Worm (Caenorhabditis elegans) whole organism, late embryonic: ENCODE data around the gene nhr-27.
A peak's percentile ranks its signal among the peaks of the same experiment; 100 is the strongest.

ENCODE experiments used
- C38D4.7 ChIP-seq: fragments of 200-800 bp; sonication (Bioruptor generic); optimal IDR thresholded peaks from 2 replicates; lab custom pipeline; 2018; ENCODE audit warnings: mild to moderate bottlenecking, missing genetic modification characterization, moderate library complexity, missing compliant biosample characterization
- F13H6.1 ChIP-seq: sonication (generic microtip); optimal IDR thresholded peaks from 2 replicates; lab custom pipeline; 2016; ENCODE audit warnings: missing genetic modification characterization, missing compliant biosample characterization
- K02D7.2 ChIP-seq: sonication (generic microtip); optimal IDR thresholded peaks from 2 replicates; lab custom pipeline; 2017; ENCODE audit warnings: mild to moderate bottlenecking, missing genetic modification characterization, missing compliant biosample characterization
- K09A11.1 ChIP-seq: sonication (generic microtip); optimal IDR thresholded peaks from 2 replicates; lab custom pipeline; 2017; ENCODE audit warnings: antibody characterized with exemption, mild to moderate bottlenecking, missing genetic modification characterization, missing compliant biosample characterization; ENCODE audit not compliant: insufficient read depth
- T23F11.4 ChIP-seq: fragments of 200-800 bp; sonication (Bioruptor generic); optimal IDR thresholded peaks from 2 replicates; lab custom pipeline; 2018; ENCODE audit warnings: mild to moderate bottlenecking, missing genetic modification characterization, missing compliant biosample characterization
- Y22D7AL.16 ChIP-seq: sonication (generic microtip); optimal IDR thresholded peaks from 2 replicates; lab custom pipeline; 2016; ENCODE audit warnings: missing genetic modification characterization, missing compliant biosample characterization
- ama-1 ChIP-seq: fragments of 150-350 bp; optimal IDR thresholded peaks from 2 replicates; lab custom pipeline; 2014
- ceh-18 ChIP-seq: sonication (generic microtip); optimal IDR thresholded peaks from 2 replicates; lab custom pipeline; 2016; ENCODE audit warnings: missing genetic modification characterization, missing compliant biosample characterization
- ceh-19 ChIP-seq: fragments of 200-800 bp; sonication (Bioruptor generic); optimal IDR thresholded peaks from 2 replicates; lab custom pipeline; 2018; ENCODE audit warnings: mild to moderate bottlenecking, missing genetic modification characterization, missing compliant biosample characterization
- ceh-22 ChIP-seq: sonication (generic microtip); optimal IDR thresholded peaks from 2 replicates; lab custom pipeline; 2017; ENCODE audit warnings: missing biosample characterization, missing genetic modification characterization
- ceh-31 ChIP-seq: sonication (generic microtip); optimal IDR thresholded peaks from 2 replicates; lab custom pipeline; 2016; ENCODE audit warnings: missing genetic modification characterization, missing compliant biosample characterization
- ceh-34 ChIP-seq: sonication (generic microtip); optimal IDR thresholded peaks from 2 replicates; lab custom pipeline; 2016; ENCODE audit warnings: mild to moderate bottlenecking, missing genetic modification characterization, missing compliant biosample characterization
- ceh-45 ChIP-seq: fragments of 200-800 bp; sonication (Bioruptor generic); IDR thresholded peaks from 2 replicates; pipeline ENCODE4 v1.3.6; 2022; ENCODE audit warnings: missing genetic modification reagents, missing genetic modification characterization, missing compliant biosample characterization
- ceh-48 ChIP-seq: sonication (generic microtip); optimal IDR thresholded peaks from 2 replicates; lab custom pipeline; 2016; ENCODE audit warnings: missing genetic modification characterization, inconsistent platforms, missing compliant biosample characterization
- ceh-9 ChIP-seq: sonication (generic microtip); optimal IDR thresholded peaks from 2 replicates; lab custom pipeline; 2016; ENCODE audit warnings: mild to moderate bottlenecking, missing genetic modification characterization, inconsistent platforms, missing compliant biosample characterization
- che-1 ChIP-seq: sonication (generic microtip); optimal IDR thresholded peaks from 2 replicates; lab custom pipeline; 2016; ENCODE audit warnings: mild to moderate bottlenecking, missing genetic modification characterization, missing compliant biosample characterization
- dmd-4 ChIP-seq: sonication (generic microtip); optimal IDR thresholded peaks from 2 replicates; lab custom pipeline; 2016; ENCODE audit warnings: borderline replicate concordance, missing genetic modification characterization, missing compliant biosample characterization
- dve-1 ChIP-seq: sonication (generic microtip); optimal IDR thresholded peaks from 2 replicates; lab custom pipeline; 2017; ENCODE audit warnings: antibody characterized with exemption, mild to moderate bottlenecking, missing genetic modification characterization, missing compliant biosample characterization
- elt-2 ChIP-seq: sonication (generic microtip); optimal IDR thresholded peaks from 2 replicates; lab custom pipeline; 2016; ENCODE audit warnings: missing genetic modification reagents, missing genetic modification characterization, missing compliant biosample characterization
- ets-4 ChIP-seq: sonication (generic microtip); optimal IDR thresholded peaks from 2 replicates; lab custom pipeline; 2016; ENCODE audit warnings: missing genetic modification characterization, missing compliant biosample characterization
- fax-1 ChIP-seq: sonication (generic microtip); optimal IDR thresholded peaks from 2 replicates; lab custom pipeline; 2016; ENCODE audit warnings: missing genotype, missing genetic modification characterization, missing compliant biosample characterization
- hlh-13 ChIP-seq: fragments of 200-800 bp; sonication (Bioruptor generic); optimal IDR thresholded peaks from 2 replicates; lab custom pipeline; 2018; ENCODE audit warnings: mild to moderate bottlenecking, missing genetic modification characterization, missing compliant biosample characterization
- hlh-15 ChIP-seq: sonication (generic microtip); optimal IDR thresholded peaks from 2 replicates; lab custom pipeline; 2016; ENCODE audit warnings: missing genetic modification characterization, missing compliant biosample characterization
- hlh-8 ChIP-seq: sonication (generic microtip); optimal IDR thresholded peaks from 2 replicates; lab custom pipeline; 2016; ENCODE audit warnings: missing genotype, missing genetic modification characterization, missing compliant biosample characterization
- lin-11 ChIP-seq: fragments of 200-800 bp; sonication (Bioruptor generic); optimal IDR thresholded peaks from 2 replicates; lab custom pipeline; 2018; ENCODE audit warnings: mild to moderate bottlenecking, missing genetic modification characterization, missing compliant biosample characterization
- madf-2 ChIP-seq: sonication (generic microtip); optimal IDR thresholded peaks from 2 replicates; lab custom pipeline; 2017; ENCODE audit warnings: missing genetic modification characterization, missing compliant biosample characterization
- mec-3 ChIP-seq: sonication (generic microtip); optimal IDR thresholded peaks from 2 replicates; lab custom pipeline; 2016; ENCODE audit warnings: borderline replicate concordance, missing genetic modification characterization, missing compliant biosample characterization
- nfya-1 ChIP-seq: sonication (generic microtip); optimal IDR thresholded peaks from 2 replicates; lab custom pipeline; 2017; ENCODE audit warnings: missing genetic modification characterization, mild to moderate bottlenecking, missing compliant biosample characterization, antibody characterized with exemption, moderate library complexity
- odd-2 ChIP-seq: sonication (generic microtip); optimal IDR thresholded peaks from 2 replicates; lab custom pipeline; 2017; ENCODE audit warnings: antibody characterized with exemption, mild to moderate bottlenecking, missing genetic modification characterization, missing compliant biosample characterization
- pat-9 ChIP-seq: fragments of 200-800 bp; sonication (Bioruptor generic); optimal IDR thresholded peaks from 2 replicates; lab custom pipeline; 2018; ENCODE audit warnings: mild to moderate bottlenecking, missing genetic modification characterization, moderate library complexity, missing compliant biosample characterization
- pha-2 ChIP-seq: sonication (generic microtip); optimal IDR thresholded peaks from 2 replicates; lab custom pipeline; 2017; ENCODE audit warnings: mild to moderate bottlenecking, missing genetic modification characterization, missing compliant biosample characterization
- pqm-1 ChIP-seq: sonication (generic microtip); optimal IDR thresholded peaks from 2 replicates; lab custom pipeline; 2016; ENCODE audit warnings: missing genetic modification characterization, missing compliant biosample characterization
- pros-1 ChIP-seq: fragments of 150-350 bp; optimal IDR thresholded peaks from 2 replicates; lab custom pipeline; 2014; ENCODE audit warnings: missing biosample characterization, missing genetic modification reagents, missing genetic modification characterization
- rnt-1 ChIP-seq: sonication (generic microtip); optimal IDR thresholded peaks from 2 replicates; lab custom pipeline; 2016; ENCODE audit warnings: missing genetic modification characterization, missing compliant biosample characterization
- sdc-2 ChIP-seq: sonication (generic microtip); optimal IDR thresholded peaks from 2 replicates; lab custom pipeline; 2016; ENCODE audit warnings: missing genotype, missing genetic modification characterization, missing compliant biosample characterization
- tbx-2 ChIP-seq: sonication (generic microtip); optimal IDR thresholded peaks from 2 replicates; lab custom pipeline; 2016; ENCODE audit warnings: missing genetic modification characterization, missing compliant biosample characterization
- unc-3 ChIP-seq, 2 experiments: fragments of 200-800 bp in 1 of 2; sonication (Bioruptor generic) in 1 of 2; sonication (generic microtip) in 1 of 2; conservative IDR thresholded peaks in 1 of 2; optimal IDR thresholded peaks in 1 of 2; 2 replicates each; pipeline versions ENCODE4 v1.3.6 to Lab custom; 2016 to 2022; ENCODE audit warnings: missing compliant biosample characterization in 2 of 2, missing genetic modification characterization in 2 of 2, missing genetic modification reagents in 1 of 2

Gene nhr-27

DNA sequence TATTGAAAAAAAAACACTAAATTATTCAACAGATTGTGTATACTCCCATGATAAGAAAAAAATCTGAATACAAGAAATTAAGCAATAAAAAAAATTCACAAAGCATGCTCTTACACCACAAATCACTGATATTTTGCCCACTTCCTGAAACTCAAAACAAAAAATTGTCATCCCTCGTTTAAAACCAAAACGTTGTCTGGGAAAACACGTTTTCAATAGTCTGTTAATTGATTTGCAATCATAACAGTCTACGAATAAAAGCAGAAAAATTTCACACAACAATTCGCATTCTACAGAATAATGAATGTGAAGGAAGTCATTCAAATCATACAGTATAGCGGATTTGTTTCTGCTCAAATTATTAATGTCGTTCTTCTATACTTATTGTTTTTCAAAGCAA lies 20.5 kb downstream of the nhr-27 start, which contains the start of gene str-124:
str-124 (plus strand) TSS at position 301 of the 400 bp plus-strand sequence.
- TF ChIP-seq tbx-2 (tag; lab: Kevin White, UChicago): no peak
- TF ChIP-seq ceh-19 (GFP tag; lab: Kevin White, UChicago): no peak
- TF ChIP-seq F13H6.1 (tag; lab: Kevin White, UChicago): no peak
- TF ChIP-seq odd-2 (tag; lab: Kevin White, UChicago): no peak
- TF ChIP-seq Y22D7AL.16 (tag; lab: Kevin White, UChicago): no peak
- no peak for TF ChIP-seq ceh-9
- no peak for TF ChIP-seq pros-1 (tag; lab: Kevin White, UChicago)

DNA sequence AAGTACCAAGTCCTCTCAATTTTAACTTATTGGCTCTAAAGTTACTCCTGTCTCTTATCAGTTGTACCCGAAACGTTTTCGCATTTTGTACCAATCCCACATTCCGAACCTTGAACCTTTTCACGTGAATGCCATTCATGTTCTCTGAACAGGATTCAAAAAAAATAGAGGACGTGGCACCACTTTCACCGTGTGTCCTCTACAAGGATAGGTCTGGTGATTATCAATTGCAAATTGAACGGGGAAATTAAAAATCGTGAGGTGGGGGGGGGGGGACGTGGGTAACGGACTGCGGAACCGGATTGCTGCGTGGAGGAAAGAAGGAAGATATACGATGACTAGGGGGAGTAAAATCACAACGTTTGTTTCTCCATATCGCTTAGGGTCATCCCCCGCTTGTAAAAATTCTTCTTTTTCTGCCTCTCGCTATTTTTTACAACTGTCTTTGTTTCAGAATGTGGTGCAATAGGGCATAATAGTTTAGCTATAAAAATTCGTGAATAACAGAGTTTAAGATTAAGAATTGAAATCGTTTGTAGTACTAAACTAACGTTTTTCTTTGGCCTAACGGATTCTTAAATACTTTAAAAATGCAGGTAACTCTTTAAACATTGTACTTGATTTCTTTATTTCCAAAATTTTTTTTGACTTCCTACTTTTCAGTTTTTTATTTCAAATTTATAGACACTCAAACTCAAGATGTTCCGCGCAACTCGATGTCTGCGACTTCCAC lies 26.2 kb downstream of the nhr-27 start, which contains the start of gene alh-13:
alh-13 (plus strand) TSS at position 683 of the 733 bp plus-strand sequence.
- TF ChIP-seq sdc-2 (tag; lab: Kevin White, UChicago): no peak
- TF ChIP-seq hlh-13 (GFP tag; lab: Kevin White, UChicago): no peak
- no peak for TF ChIP-seq odd-2 (tag; lab: Kevin White, UChicago)
- no peak for TF ChIP-seq dmd-4 (tag; lab: Kevin White, UChicago)
- TF ChIP-seq nfya-1 (tag; lab: Kevin White, UChicago): no peak
- no peak for TF ChIP-seq Y22D7AL.16 (tag; lab: Kevin White, UChicago)
- TF ChIP-seq ceh-18 (tag; lab: Kevin White, UChicago): no peak

DNA sequence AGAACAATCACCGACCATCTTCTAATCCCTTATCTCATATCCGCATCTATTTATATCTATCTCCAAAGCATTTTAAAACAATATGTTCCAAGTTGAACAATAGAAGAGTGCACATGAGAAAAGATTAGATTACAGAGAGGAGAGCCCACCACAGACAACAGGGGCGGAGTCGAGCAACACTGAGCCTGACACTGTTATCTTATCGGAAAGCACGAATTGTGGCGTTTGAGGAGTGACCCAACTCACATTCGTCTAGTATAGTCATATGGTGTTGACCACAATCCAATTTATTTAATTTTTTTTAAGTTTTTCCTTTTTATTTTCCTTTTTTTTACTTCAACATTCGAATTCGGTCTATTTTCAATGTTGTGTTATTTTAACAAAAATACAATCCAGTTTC lies 27.4 kb downstream of the nhr-27 start:
- no peak for TF ChIP-seq pros-1 (tag; lab: Kevin White, UChicago)
- peak; percentile 85 for TF ChIP-seq elt-2 (tag; lab: Kevin White, UChicago)

DNA sequence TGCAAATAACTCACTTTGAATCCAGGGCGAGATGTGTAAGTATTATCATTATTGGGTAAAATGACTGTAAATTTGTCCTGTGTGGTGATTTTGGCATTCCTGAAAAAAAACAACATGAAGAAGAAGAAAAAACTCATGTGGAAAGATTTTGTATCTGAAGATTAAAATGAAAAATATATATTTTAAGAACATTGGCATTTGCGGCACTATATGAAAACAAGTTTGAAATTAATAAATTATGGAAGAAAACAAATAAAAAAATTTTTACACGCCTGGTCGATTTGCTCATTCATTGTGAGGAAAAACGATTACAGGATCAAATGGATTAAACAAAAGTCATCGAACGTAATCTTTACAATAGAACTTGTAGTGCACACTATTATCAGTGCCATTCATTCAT lies 38.4 kb downstream of the nhr-27 start, which contains the start of gene ilc-17.1:
ilc-17.1 (minus strand) TSS at position 101 of the 400 bp plus-strand sequence.
- TF ChIP-seq rnt-1 (no peak), hlh-8 (tag; lab: Kevin White, UChicago) (no peak), T23F11.4 (GFP tag; lab: Kevin White, UChicago) (no peak), pqm-1 (tag; lab: Kevin White, UChicago) (no peak), ceh-19 (GFP tag; lab: Kevin White, UChicago) (no peak), K09A11.1 (tag; lab: Kevin White, UChicago) (no peak), fax-1 (tag; lab: Kevin White, UChicago) (no peak), ceh-34 (tag; lab: Kevin White, UChicago) (no peak)

DNA sequence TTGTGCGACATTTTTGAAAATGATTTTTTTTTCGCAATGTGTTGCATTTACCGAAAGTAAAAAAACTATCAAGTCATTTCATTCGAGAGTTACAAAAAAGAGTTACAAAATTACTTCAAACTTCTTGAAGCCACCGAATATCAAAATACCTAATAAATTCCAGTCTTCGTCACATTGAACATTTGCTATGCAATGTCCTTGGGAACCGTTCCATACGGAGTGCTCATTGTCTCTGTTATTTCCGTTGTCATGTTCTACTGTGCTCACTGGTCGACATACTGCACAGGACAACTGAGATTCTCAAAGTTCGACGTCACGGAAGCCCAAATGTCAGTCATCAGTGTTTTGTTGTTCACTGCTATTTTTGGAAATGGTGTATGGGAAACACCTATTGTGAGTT lies 44.1 kb downstream of the nhr-27 start:
- no peak for TF ChIP-seq lin-11 (tag; lab: Kevin White, UChicago)
- no peak for TF ChIP-seq ceh-45 (GFP tag; lab: Robert Waterston, UW)
- no peak for TF ChIP-seq dve-1 (tag; lab: Kevin White, UChicago)

DNA sequence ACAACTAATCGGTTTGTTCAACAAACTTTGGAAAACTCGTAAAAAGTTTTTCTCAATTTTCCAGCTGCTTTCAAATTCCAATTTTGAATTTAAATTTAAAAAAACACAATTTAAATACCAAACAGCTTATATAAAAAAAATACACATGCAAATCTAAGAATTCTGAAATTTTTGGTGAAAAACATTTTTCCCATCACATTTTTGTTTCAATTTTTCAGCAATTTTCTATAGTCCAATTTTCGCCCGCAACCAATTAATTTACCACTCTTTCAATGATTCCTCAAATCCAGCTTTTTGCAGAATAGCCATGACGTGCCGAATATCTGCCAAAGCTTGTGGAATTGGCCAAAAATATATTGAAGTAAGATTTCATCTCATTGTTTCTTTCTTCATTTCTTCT lies 46.3 kb downstream of the nhr-27 start, which contains the start of gene cept-1:
cept-1 (plus strand) TSS at position 301 of the 400 bp plus-strand sequence.
- TF ChIP-seq mec-3 (tag; lab: Kevin White, UChicago) (no peak), pha-2 (tag; lab: Kevin White, UChicago) (no peak)

DNA sequence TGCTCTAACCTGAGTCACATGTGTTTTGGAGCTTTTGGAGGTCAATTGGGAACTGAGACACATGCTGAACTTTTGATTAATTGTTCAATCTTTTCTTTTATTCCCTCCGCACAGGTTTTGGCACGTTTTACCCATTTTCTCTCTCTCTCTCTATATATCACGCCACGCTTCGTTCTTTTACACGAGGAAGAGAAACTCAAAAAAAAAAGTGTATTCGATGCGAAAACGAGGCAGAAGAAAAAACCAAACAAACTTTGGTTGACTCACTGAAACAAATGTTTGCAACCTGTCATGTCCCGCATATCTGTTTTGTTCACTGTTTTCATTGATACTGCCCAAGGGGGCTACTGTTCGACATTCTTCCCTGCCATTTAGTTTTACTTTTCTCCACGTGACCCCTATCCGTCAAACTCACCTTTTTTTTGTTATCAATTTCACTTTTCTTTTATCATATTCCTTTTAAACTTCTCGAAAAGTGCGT lies 46.8 kb downstream of the nhr-27 start:
- TF ChIP-seq che-1 (no peak), ama-1 (lab: Kevin White, UChicago) (no peak), C38D4.7 (GFP tag; lab: Kevin White, UChicago) (no peak), madf-2 (tag; lab: Kevin White, UChicago) (no peak), odd-2 (tag; lab: Kevin White, UChicago) (no peak), hlh-15 (tag; lab: Kevin White, UChicago) (no peak), nfya-1 (tag; lab: Kevin White, UChicago) (no peak), K02D7.2 (no peak), ets-4 (no peak), ceh-48 (tag; lab: Kevin White, UChicago) (no peak), ceh-22 (tag; lab: Kevin White, UChicago) (no peak), ceh-31 (tag; lab: Kevin White, UChicago) (no peak), ceh-45 (GFP tag; lab: Robert Waterston, UW) (no peak), rnt-1 (no peak), pat-9 (tag; lab: Kevin White, UChicago) (no peak), lin-11 (tag; lab: Kevin White, UChicago) (no peak), ceh-19 (GFP tag; lab: Kevin White, UChicago) (no peak), unc-3 (GFP tag; conservative IDR thresholded peaks at IDR 0.05; lab: Robert Waterston, UW) (no peak), unc-3 (tag; optimal IDR thresholded peaks at IDR 0.05; lab: Kevin White, UChicago) (no peak)
